Worm (Caenorhabditis elegans): ENCODE results near the gene ptp-8.
A peak's percentile ranks its signal among the peaks of the same experiment; 100 is the strongest.
"Not testable (repeated sequence)": the region's sequence is repeated elsewhere in the genome, so short reads cannot be mapped to it uniquely, and the experiment has no call there.

The ptp-8 gene

ce11 chrIV:7381754-7382153 lies at the start of gene ptp-8:
Gene ptp-8 (plus strand): TSS chrIV:7382054.
- TF ChIP-seq tra-4 (tag; optimal IDR thresholded peaks at IDR 0.05) (no peak), hmg-4 (GFP tag; optimal IDR thresholded peaks at IDR 0.05) (no peak), tbx-37 (GFP tag; conservative IDR thresholded peaks at IDR 0.05) (no peak), scrt-1 (GFP tag; IDR thresholded peaks at IDR 0.05) (no peak), aly-1 (tag; optimal IDR thresholded peaks at IDR 0.05) (no peak), pes-1 (GFP tag; IDR thresholded peaks at IDR 0.05) (no peak), sea-1 (GFP tag; conservative IDR thresholded peaks at IDR 0.05) (no peak), hnd-1 (tag; optimal IDR thresholded peaks at IDR 0.05) (no peak), B0310.2 (tag; optimal IDR thresholded peaks at IDR 0.05) (no peak), flt-1 (GFP tag; IDR thresholded peaks at IDR 0.05) (no peak), ceh-13 (GFP tag; optimal IDR thresholded peaks at IDR 0.05) (no peak), ama-1 (optimal IDR thresholded peaks at IDR 0.05) (no peak), hmbx-1 (tag; optimal IDR thresholded peaks at IDR 0.05) (no peak), ceh-36 (tag; optimal IDR thresholded peaks at IDR 0.05) (no peak), F13C5.2 (tag; optimal IDR thresholded peaks at IDR 0.05) (no peak), tbx-11 (GFP tag; IDR thresholded peaks at IDR 0.05) (no peak)

ce11 chrIV:7332695-7333094 lies 49.2 kb upstream of the ptp-8 start, which contains the start of gene ocr-4:
Gene ocr-4 (minus strand): TSS chrIV:7332795.
- no peak for TF ChIP-seq tbx-11 (GFP tag; IDR thresholded peaks at IDR 0.05)
- no peak for TF ChIP-seq ama-1 (optimal IDR thresholded peaks at IDR 0.05)

- TF ChIP-seq hmg-4 (GFP tag; optimal IDR thresholded peaks at IDR 0.05) = no peak
- TF ChIP-seq tbx-11 (GFP tag; IDR thresholded peaks at IDR 0.05) = no peak
- TF ChIP-seq tra-4 (tag; optimal IDR thresholded peaks at IDR 0.05) = no peak
- TF ChIP-seq scrt-1 (GFP tag; IDR thresholded peaks at IDR 0.05) = no peak
- TF ChIP-seq B0310.2 (tag; optimal IDR thresholded peaks at IDR 0.05) = no peak
- no peak for TF ChIP-seq pes-1 (GFP tag; IDR thresholded peaks at IDR 0.05)
- TF ChIP-seq hnd-1 (tag; optimal IDR thresholded peaks at IDR 0.05) = no peak
- TF ChIP-seq sea-1 (GFP tag; conservative IDR thresholded peaks at IDR 0.05) = no peak
- no peak for TF ChIP-seq ceh-36 (tag; optimal IDR thresholded peaks at IDR 0.05)
- TF ChIP-seq tbx-37 (GFP tag; conservative IDR thresholded peaks at IDR 0.05) = no peak
- no peak for TF ChIP-seq ama-1 (optimal IDR thresholded peaks at IDR 0.05)
- no peak for TF ChIP-seq flt-1 (GFP tag; IDR thresholded peaks at IDR 0.05)
Observed at ce11 chrIV:7338042-7338441, 43.8 kb upstream of the ptp-8 start.

- TF ChIP-seq hmg-4 (GFP tag; optimal IDR thresholded peaks at IDR 0.05) = no peak
- no peak for TF ChIP-seq scrt-1 (GFP tag; IDR thresholded peaks at IDR 0.05)
Observed at ce11 chrIV:7339095-7339494, 42.8 kb upstream of the ptp-8 start.

- TF ChIP-seq F13C5.2 (tag; optimal IDR thresholded peaks at IDR 0.05) = no peak
- no peak for TF ChIP-seq scrt-1 (GFP tag; IDR thresholded peaks at IDR 0.05)
- no peak for TF ChIP-seq ets-7 (tag; optimal IDR thresholded peaks at IDR 0.05)
- no peak for TF ChIP-seq ceh-13 (GFP tag; optimal IDR thresholded peaks at IDR 0.05)
- no peak for TF ChIP-seq tbx-37 (GFP tag; conservative IDR thresholded peaks at IDR 0.05)
- no peak for TF ChIP-seq hmg-4 (GFP tag; optimal IDR thresholded peaks at IDR 0.05)
- no peak for TF ChIP-seq aly-1 (tag; optimal IDR thresholded peaks at IDR 0.05)
- TF ChIP-seq hmbx-1 (tag; optimal IDR thresholded peaks at IDR 0.05) = no peak
- TF ChIP-seq flt-1 (GFP tag; IDR thresholded peaks at IDR 0.05) = no peak
- TF ChIP-seq tra-4 (tag; optimal IDR thresholded peaks at IDR 0.05) = no peak
- TF ChIP-seq pes-1 (GFP tag; IDR thresholded peaks at IDR 0.05) = no peak
- no peak for TF ChIP-seq sea-1 (GFP tag; conservative IDR thresholded peaks at IDR 0.05)
- no peak for TF ChIP-seq ama-1 (optimal IDR thresholded peaks at IDR 0.05)
- TF ChIP-seq hnd-1 (tag; optimal IDR thresholded peaks at IDR 0.05) = no peak
- no peak for TF ChIP-seq tbx-11 (GFP tag; IDR thresholded peaks at IDR 0.05)
Observed at ce11 chrIV:7342144-7342543, 39.7 kb upstream of the ptp-8 start.

ce11 chrIV:7344020-7344419 lies 37.8 kb upstream of the ptp-8 start:
- TF ChIP-seq flt-1 (GFP tag; IDR thresholded peaks at IDR 0.05) = peak; percentile 38; the same call in 1 of the 2 replicates
- no peak; the same call in 1 of the 2 replicates for TF ChIP-seq scrt-1 (GFP tag; IDR thresholded peaks at IDR 0.05)
- TF ChIP-seq ceh-36 (tag; optimal IDR thresholded peaks at IDR 0.05) = no peak
- TF ChIP-seq B0310.2 (tag; optimal IDR thresholded peaks at IDR 0.05) = no peak
- 0 out of 2 replicates have a peak, but pooled peaks have one; percentile 51 for TF ChIP-seq tbx-11 (GFP tag; IDR thresholded peaks at IDR 0.05)
- no peak for TF ChIP-seq ceh-13 (GFP tag; optimal IDR thresholded peaks at IDR 0.05)

- TF ChIP-seq ama-1 (optimal IDR thresholded peaks at IDR 0.05) (no peak), tbx-11 (GFP tag; IDR thresholded peaks at IDR 0.05) (no peak), scrt-1 (GFP tag; IDR thresholded peaks at IDR 0.05) (no peak), aly-1 (tag; optimal IDR thresholded peaks at IDR 0.05) (no peak), sea-1 (GFP tag; conservative IDR thresholded peaks at IDR 0.05) (no peak), tra-4 (tag; optimal IDR thresholded peaks at IDR 0.05) (no peak), ceh-36 (tag; optimal IDR thresholded peaks at IDR 0.05) (no peak), hmg-4 (GFP tag; optimal IDR thresholded peaks at IDR 0.05) (no peak), flt-1 (GFP tag; IDR thresholded peaks at IDR 0.05) (no peak), hnd-1 (tag; optimal IDR thresholded peaks at IDR 0.05) (no peak), ceh-13 (GFP tag; optimal IDR thresholded peaks at IDR 0.05) (no peak), F13C5.2 (tag; optimal IDR thresholded peaks at IDR 0.05) (no peak), ets-7 (tag; optimal IDR thresholded peaks at IDR 0.05) (no peak), pes-1 (GFP tag; IDR thresholded peaks at IDR 0.05) (no peak), B0310.2 (tag; optimal IDR thresholded peaks at IDR 0.05) (no peak), hmbx-1 (tag; optimal IDR thresholded peaks at IDR 0.05) (no peak), tbx-37 (GFP tag; conservative IDR thresholded peaks at IDR 0.05) (no peak)
Observed at ce11 chrIV:7346751-7347150, 35.1 kb upstream of the ptp-8 start, which contains the start of gene daf-42. Gene daf-42 (minus strand): TSS chrIV:7346851.

- not testable (repeated sequence) for TF ChIP-seq tra-4 (tag; optimal IDR thresholded peaks at IDR 0.05); ceh-13 (GFP tag; optimal IDR thresholded peaks at IDR 0.05); sea-1 (GFP tag; conservative IDR thresholded peaks at IDR 0.05)
Observed at ce11 chrIV:7365011-7365410, 16.8 kb upstream of the ptp-8 start, which contains the start of gene Y40C5A.4. Gene Y40C5A.4 (minus strand): TSS chrIV:7365111.
